Fruit fly (Drosophila melanogaster): Measurements from ENCODE around the gene CG10553.

CG10553 gene

dm6 chr3R:25275276-25275675, 42.6 kb downstream of the CG10553 start (continued):
- TF ChIP-seq lilli (GFP tag; optimal IDR thresholded peaks at IDR 0.05) (no peak), Hmr (GFP tag; optimal IDR thresholded peaks at IDR 0.05) (peak; percentile 75), odd (GFP tag; optimal IDR thresholded peaks at IDR 0.05) (peak; percentile 61), GATAe (GFP tag; conservative IDR thresholded peaks at IDR 0.05) (0 out of 2 replicates have a peak, but pooled peaks have one; percentile 9), CG17802 (tag; optimal IDR thresholded peaks at IDR 0.05) (no peak), esg (GFP tag; conservative IDR thresholded peaks at IDR 0.05) (no peak), cwo (GFP tag; optimal IDR thresholded peaks at IDR 0.05) (peak; percentile 19), B-H2 (GFP tag; optimal IDR thresholded peaks at IDR 0.05) (peak; percentile 36), gt (GFP tag; IDR thresholded peaks at IDR 0.05) (no peak), CG11695 (GFP tag; IDR thresholded peaks at IDR 0.05) (0 out of 3 replicates have a peak, but pooled peaks have one; percentile 17), CG17186 (GFP tag; optimal IDR thresholded peaks at IDR 0.05) (no peak), CG12071 (GFP tag; optimal IDR thresholded peaks at IDR 0.05) (peak; percentile 44), grau (tag; optimal IDR thresholded peaks at IDR 0.05) (peak; percentile 15), BtbVII (GFP tag; optimal IDR thresholded peaks at IDR 0.05) (peak; percentile 66), CG34376 (GFP tag; optimal IDR thresholded peaks at IDR 0.05) (peak; percentile 47), CG6854 (GFP tag; optimal IDR thresholded peaks at IDR 0.05) (no peak), sr (GFP tag; IDR thresholded peaks at IDR 0.05) (no peak), grn (GFP tag; optimal IDR thresholded peaks at IDR 0.05) (peak; percentile 19), MTF-1 (GFP tag; optimal IDR thresholded peaks at IDR 0.05; ENCODE audit: borderline replicate concordance) (peak; percentile 6), Pdp1 (GFP tag; optimal IDR thresholded peaks at IDR 0.05) (no peak), CG13894 (tag; optimal IDR thresholded peaks at IDR 0.05) (peak; percentile 57), dati (GFP tag; IDR thresholded peaks at IDR 0.05) (no peak), scrt (GFP tag; optimal IDR thresholded peaks at IDR 0.05) (peak; percentile 55), HHEX (GFP tag; optimal IDR thresholded peaks at IDR 0.05) (peak; percentile 8), CG32767 (GFP tag; IDR thresholded peaks at IDR 0.05) (no peak), CG12299 (tag; optimal IDR thresholded peaks at IDR 0.05) (peak; percentile 36), zen2 (GFP tag; IDR thresholded peaks at IDR 0.05; ENCODE audit: partially characterized antibody) (no peak), fd3F (GFP tag; optimal IDR thresholded peaks at IDR 0.05) (peak; percentile 50), CG6813 (GFP tag; optimal IDR thresholded peaks at IDR 0.05) (peak; percentile 25), bsh (GFP tag; optimal IDR thresholded peaks at IDR 0.05) (no peak), CrebB (tag; optimal IDR thresholded peaks at IDR 0.05) (peak; percentile 60), Hr51 (GFP tag; optimal IDR thresholded peaks at IDR 0.05) (no peak), aop (GFP tag; IDR thresholded peaks at IDR 0.05) (no peak), CG7372 (GFP tag; IDR thresholded peaks at IDR 0.05) (peak; percentile 59), CG17568 (GFP tag; optimal IDR thresholded peaks at IDR 0.05) (peak; percentile 58), Ptx1 (GFP tag; IDR thresholded peaks at IDR 0.05) (no peak), NFAT (GFP tag; IDR thresholded peaks at IDR 0.05) (no peak), onecut (GFP tag; IDR thresholded peaks at IDR 0.05) (no peak), CG12659 (GFP tag; optimal IDR thresholded peaks at IDR 0.05) (peak; percentile 23), Sox100B (GFP tag; optimal IDR thresholded peaks at IDR 0.05) (no peak), Ets65A (GFP tag) (peak; percentile 29), twi (tag; optimal IDR thresholded peaks at IDR 0.05) (no peak), eve (GFP tag; optimal IDR thresholded peaks at IDR 0.05) (no peak), lab (GFP tag; optimal IDR thresholded peaks at IDR 0.05) (peak; percentile 81), hkb (optimal IDR thresholded peaks at IDR 0.05) (no peak), hkb (GFP tag; IDR thresholded peaks at IDR 0.05) (peak; percentile 22; the same call in 1 of the 2 replicates), CG8944 (GFP tag; optimal IDR thresholded peaks at IDR 0.05) (no peak), Atf6 (GFP tag; IDR thresholded peaks at IDR 0.05) (no peak; the same call in 1 of the 2 replicates), Myb (GFP tag; optimal IDR thresholded peaks at IDR 0.05) (no peak), eyg (GFP tag; optimal IDR thresholded peaks at IDR 0.05) (peak; percentile 14), da (GFP tag; optimal IDR thresholded peaks at IDR 0.05) (no peak)

Measured in whole organism, embryonic.